Fruit fly (Drosophila melanogaster): ENCODE results near the gene AMPKalpha.
A peak's percentile ranks its signal among the peaks of the same experiment; 100 is the strongest.

AMPKalpha gene

DNA sequence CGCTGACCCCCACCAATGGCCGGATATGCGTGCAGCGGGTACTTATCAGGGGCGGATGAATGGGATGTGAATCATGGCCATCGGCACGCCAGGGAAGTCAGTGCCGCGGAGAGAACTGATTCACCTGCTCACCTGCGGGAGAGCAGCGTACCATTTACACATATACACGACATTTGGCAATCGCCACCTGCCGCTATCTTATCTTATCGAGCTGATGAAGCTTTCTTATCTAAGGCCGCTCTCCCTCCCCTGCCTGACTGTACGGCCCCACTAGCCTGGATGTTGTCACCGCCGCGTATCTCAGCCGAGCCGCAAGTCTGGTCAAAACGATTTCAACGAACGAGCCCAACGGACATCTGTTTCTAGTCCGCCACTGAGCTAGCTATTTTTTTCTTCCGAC is 29.1 kb upstream of the AMPKalpha start, which contains the start of gene Tsp2A:
Tsp2A (plus strand) TSS at position 298 of the 400 bp plus-strand sequence.
- TF ChIP-seq CG3919 (GFP tag; optimal IDR thresholded peaks at IDR 0.05), result no peak
- peak; percentile 96 for TF ChIP-seq vri (GFP tag; optimal IDR thresholded peaks at IDR 0.05)

DNA sequence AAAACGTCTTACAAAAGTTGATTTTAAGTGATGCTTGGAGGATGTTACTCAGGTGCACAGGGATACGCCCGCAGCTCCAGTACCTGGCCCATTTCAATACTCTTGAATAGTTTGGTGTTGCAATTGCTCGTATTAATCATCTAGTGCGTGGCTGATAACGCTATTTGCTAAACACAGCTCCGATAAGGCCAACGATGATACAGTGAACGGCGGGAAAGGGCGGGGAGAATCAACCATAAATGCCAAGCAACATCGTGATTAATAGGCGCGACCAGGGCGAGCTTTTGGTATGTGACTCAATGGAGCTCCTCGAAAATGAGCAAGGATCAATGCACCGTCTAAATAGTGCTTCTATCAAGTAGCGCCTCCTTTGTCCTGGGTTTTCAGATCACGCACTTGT is 28.5 kb upstream of the AMPKalpha start:
- TF ChIP-seq Met (GFP tag; optimal IDR thresholded peaks at IDR 0.05) (no peak), acj6 (GFP tag; optimal IDR thresholded peaks at IDR 0.05) (no peak), Eip75B (GFP tag; optimal IDR thresholded peaks at IDR 0.05) (no peak), Ets21C (GFP tag; optimal IDR thresholded peaks at IDR 0.05) (no peak), pdm3 (GFP tag; optimal IDR thresholded peaks at IDR 0.05) (no peak), dac (GFP tag; optimal IDR thresholded peaks at IDR 0.05) (no peak), CG6808 (GFP tag; optimal IDR thresholded peaks at IDR 0.05) (no peak), CG9139 (GFP tag; optimal IDR thresholded peaks at IDR 0.05) (no peak), OdsH (GFP tag; optimal IDR thresholded peaks at IDR 0.05) (no peak), Sox15 (GFP tag; optimal IDR thresholded peaks at IDR 0.05) (no peak), Sox14 (GFP tag; optimal IDR thresholded peaks at IDR 0.05) (no peak), fd59A (GFP tag; optimal IDR thresholded peaks at IDR 0.05) (no peak)

DNA sequence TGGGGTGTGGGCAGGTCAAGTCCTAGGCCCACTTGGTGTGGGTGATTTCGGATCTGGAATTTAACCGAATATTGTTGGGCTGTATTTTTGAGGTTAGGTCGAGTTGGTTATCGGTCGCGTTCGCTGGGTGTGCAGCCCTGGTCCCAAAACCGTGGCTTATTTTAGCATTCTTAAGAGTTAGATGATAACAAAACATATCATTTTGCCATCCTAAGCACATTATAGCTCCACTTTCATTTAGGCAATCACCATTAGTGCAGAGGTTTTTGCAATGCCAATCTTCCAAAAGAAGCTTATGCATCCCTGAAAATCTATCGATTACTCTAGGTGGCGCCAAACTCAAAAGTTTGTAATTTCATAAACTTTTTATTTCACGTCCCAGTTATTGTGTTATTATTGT is 26.1 kb upstream of the AMPKalpha start, which contains the start of gene MTPAP:
MTPAP (minus strand) TSS at position 103 of the 400 bp plus-strand sequence.
- TF ChIP-seq CG4318 (GFP tag; optimal IDR thresholded peaks at IDR 0.05), result no peak
- TF ChIP-seq lz (GFP tag; optimal IDR thresholded peaks at IDR 0.05), result peak; percentile 29
- TF ChIP-seq Smox (GFP tag; optimal IDR thresholded peaks at IDR 0.05), result no peak
- TF ChIP-seq CG11294 (GFP tag; IDR thresholded peaks at IDR 0.05), result no peak
- no peak for TF ChIP-seq CG3919 (GFP tag; optimal IDR thresholded peaks at IDR 0.05)
- peak; percentile 45 for TF ChIP-seq esn (GFP tag; optimal IDR thresholded peaks at IDR 0.05)
- TF ChIP-seq Eip78C (GFP tag), result peak; percentile 35
- TF ChIP-seq CG16779 (tag; optimal IDR thresholded peaks at IDR 0.05), result no peak
- TF ChIP-seq CG3032 (tag; optimal IDR thresholded peaks at IDR 0.05), result peak; percentile 21

DNA sequence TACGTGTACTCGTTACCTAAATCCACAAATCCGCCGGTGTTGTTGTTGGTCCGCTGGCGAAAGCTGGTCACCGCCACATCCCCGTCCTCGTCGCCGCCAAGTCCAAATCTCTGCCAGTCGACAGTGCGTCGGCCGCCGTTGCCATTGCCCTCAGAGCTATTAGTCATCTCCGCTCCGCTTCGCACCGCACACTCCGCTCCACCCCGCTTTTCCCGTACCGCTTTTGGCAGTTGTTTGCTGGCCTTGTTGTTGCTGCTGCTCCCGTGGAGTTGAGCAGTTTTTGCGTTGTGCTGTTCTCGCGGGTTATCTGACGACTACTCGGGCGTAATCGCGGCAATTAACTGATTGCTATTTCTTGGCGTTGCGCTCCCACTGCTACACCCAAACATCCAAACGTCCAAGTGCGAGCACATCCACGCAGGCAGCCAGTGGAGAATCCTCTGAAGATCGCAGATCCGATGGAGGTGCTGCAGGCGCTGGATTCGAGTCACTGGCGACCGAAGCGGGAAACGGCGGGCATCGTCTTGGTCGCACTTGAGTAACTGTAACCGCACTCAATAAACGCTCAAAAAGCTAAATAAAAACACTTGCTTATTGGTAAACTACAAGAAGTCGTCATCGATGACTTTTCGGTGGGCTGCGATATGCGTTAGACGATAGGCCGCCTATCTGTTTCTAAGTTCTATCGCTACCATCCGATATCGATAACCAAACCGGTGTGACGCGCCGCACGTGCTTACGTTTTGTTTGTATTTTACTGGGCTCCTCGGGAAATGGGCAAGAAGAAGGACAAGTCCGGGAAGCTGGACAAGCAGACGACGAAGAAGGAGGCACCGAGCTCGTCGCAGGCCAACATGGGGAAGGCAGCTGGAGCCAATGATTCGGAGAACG is 21.8 kb upstream of the AMPKalpha start, which contains the start of the genes CG12773 and CG11417:
CG12773 (minus strand) TSS at position 660 of the 891 bp plus-strand sequence.
CG11417 (plus strand) TSS at position 693 of the 891 bp plus-strand sequence.
- peak; percentile 35 for TF ChIP-seq vri (GFP tag; optimal IDR thresholded peaks at IDR 0.05)
- no peak for TF ChIP-seq salr (GFP tag; optimal IDR thresholded peaks at IDR 0.05)

DNA sequence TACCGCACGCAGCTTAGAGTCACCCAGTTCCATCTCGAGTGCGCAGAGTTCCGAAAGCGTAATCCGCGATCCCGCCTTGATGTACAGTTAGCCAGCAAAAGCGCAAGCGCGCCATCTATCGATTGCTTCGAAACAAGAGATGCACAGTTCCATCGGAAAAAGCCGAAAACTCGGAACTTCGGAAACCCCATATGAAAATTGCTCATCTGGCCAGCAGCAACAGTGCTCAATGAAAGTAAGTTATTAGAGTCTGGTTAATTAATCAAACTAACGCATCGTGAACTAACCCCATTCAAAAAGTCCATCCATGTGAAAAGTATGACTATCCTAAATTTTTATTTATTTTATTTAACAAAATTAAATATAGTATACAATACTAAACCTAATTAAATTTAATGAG is 17.8 kb upstream of the AMPKalpha start, which contains the start of gene png:
png (minus strand) TSS at position 101 of the 400 bp plus-strand sequence.
- TF ChIP-seq Blimp-1 (GFP tag; optimal IDR thresholded peaks at IDR 0.05), result no peak
- no peak for TF ChIP-seq CG6808 (GFP tag; optimal IDR thresholded peaks at IDR 0.05)
- no peak for TF ChIP-seq vri (GFP tag; optimal IDR thresholded peaks at IDR 0.05)
- no peak for TF ChIP-seq Lpt (GFP tag; optimal IDR thresholded peaks at IDR 0.05)
- no peak for TF ChIP-seq CG4318 (GFP tag; optimal IDR thresholded peaks at IDR 0.05)
- TF ChIP-seq Sox15 (GFP tag; optimal IDR thresholded peaks at IDR 0.05), result no peak
- no peak for TF ChIP-seq CG8119 (GFP tag; IDR thresholded peaks at IDR 0.05)
- TF ChIP-seq CG3919 (GFP tag; optimal IDR thresholded peaks at IDR 0.05), result no peak
- no peak for TF ChIP-seq ss (GFP tag; optimal IDR thresholded peaks at IDR 0.05)
- no peak for TF ChIP-seq CG32006 (GFP tag; optimal IDR thresholded peaks at IDR 0.05)
- no peak for TF ChIP-seq CG11902 (GFP tag; optimal IDR thresholded peaks at IDR 0.05)
- no peak for TF ChIP-seq CG8632 (GFP tag; optimal IDR thresholded peaks at IDR 0.05)
- TF ChIP-seq CG9139 (GFP tag; optimal IDR thresholded peaks at IDR 0.05), result no peak

Data from whole organism, prepupa.